Fruit fly (Drosophila melanogaster): ENCODE measurements around the gene Pka-C3.

Pka-C3 gene

dm6 chr3L:15954784-15955427 lies at the start of gene Pka-C3, which contains the start of gene GXIVsPLA2:
Gene Pka-C3, minus strand, starts transcription at chr3L:15954797.
Gene GXIVsPLA2, plus strand, starts transcription at chr3L:15955096.
- peak; percentile 73 for TF ChIP-seq tj (GFP tag; optimal IDR thresholded peaks at IDR 0.05)
- no peak for TF ChIP-seq CG11617 (GFP tag; optimal IDR thresholded peaks at IDR 0.05)

dm6 chr3L:16002116-16002716 lies 47.6 kb upstream of the Pka-C3 start:
- TF ChIP-seq CG5204 (GFP tag; optimal IDR thresholded peaks at IDR 0.05) (no peak), CG7045 (GFP tag; optimal IDR thresholded peaks at IDR 0.05) (no peak), CG1620 (GFP tag; optimal IDR thresholded peaks at IDR 0.05) (no peak), CG14711 (tag; optimal IDR thresholded peaks at IDR 0.05) (no peak), toe (GFP tag; optimal IDR thresholded peaks at IDR 0.05) (no peak), bab1 (GFP tag; optimal IDR thresholded peaks at IDR 0.05) (no peak), Crg-1 (GFP tag; optimal IDR thresholded peaks at IDR 0.05) (no peak), kay (GFP tag; ENCODE audit: borderline replicate concordance) (peak; percentile 94), Clk (GFP tag; optimal IDR thresholded peaks at IDR 0.05) (no peak), Hr96 (GFP tag; optimal IDR thresholded peaks at IDR 0.05) (peak; percentile 20), cnc (optimal IDR thresholded peaks at IDR 0.05) (no peak), ovo (GFP tag; optimal IDR thresholded peaks at IDR 0.05) (peak; percentile 41), CG33017 (tag; optimal IDR thresholded peaks at IDR 0.05) (peak; percentile 79), cic (GFP tag; optimal IDR thresholded peaks at IDR 0.05) (peak; percentile 55), CG12768 (GFP tag; optimal IDR thresholded peaks at IDR 0.05) (peak; percentile 40), CG11617 (GFP tag; optimal IDR thresholded peaks at IDR 0.05) (peak; percentile 60), CG7101 (tag; optimal IDR thresholded peaks at IDR 0.05) (peak; percentile 50)

- TF ChIP-seq ovo (GFP tag; optimal IDR thresholded peaks at IDR 0.05) = peak; percentile 75
- no peak for TF ChIP-seq kay (GFP tag; ENCODE audit: borderline replicate concordance)
- peak; percentile 93 for TF ChIP-seq CG33017 (tag; optimal IDR thresholded peaks at IDR 0.05)
- TF ChIP-seq CG14711 (tag; optimal IDR thresholded peaks at IDR 0.05) = peak; percentile 79
- TF ChIP-seq toe (GFP tag; optimal IDR thresholded peaks at IDR 0.05) = peak; percentile 89
- peak; percentile 45 for TF ChIP-seq bab1 (GFP tag; optimal IDR thresholded peaks at IDR 0.05)
- peak; percentile 57 for TF ChIP-seq Clk (GFP tag; optimal IDR thresholded peaks at IDR 0.05)
- peak; percentile 59 for TF ChIP-seq pad (GFP tag; optimal IDR thresholded peaks at IDR 0.05)
- TF ChIP-seq cic (GFP tag; optimal IDR thresholded peaks at IDR 0.05) = peak; percentile 77
- peak; percentile 47 for TF ChIP-seq CG1620 (GFP tag; optimal IDR thresholded peaks at IDR 0.05)
- TF ChIP-seq CG11617 (GFP tag; optimal IDR thresholded peaks at IDR 0.05) = peak; percentile 80
- TF ChIP-seq CG12768 (GFP tag; optimal IDR thresholded peaks at IDR 0.05) = peak; percentile 91
- TF ChIP-seq Mnt (GFP tag; optimal IDR thresholded peaks at IDR 0.05) = peak; percentile 57
- TF ChIP-seq tj (GFP tag; optimal IDR thresholded peaks at IDR 0.05) = peak; percentile 50
- no peak for TF ChIP-seq cnc (optimal IDR thresholded peaks at IDR 0.05)
- TF ChIP-seq Hr96 (GFP tag; optimal IDR thresholded peaks at IDR 0.05) = peak; percentile 90
- TF ChIP-seq CG7045 (GFP tag; optimal IDR thresholded peaks at IDR 0.05) = peak; percentile 86
- TF ChIP-seq CG5204 (GFP tag; optimal IDR thresholded peaks at IDR 0.05) = peak; percentile 94
- TF ChIP-seq CG7101 (tag; optimal IDR thresholded peaks at IDR 0.05) = peak; percentile 89
- peak; percentile 57 for TF ChIP-seq Crg-1 (GFP tag; optimal IDR thresholded peaks at IDR 0.05)
These were observed 46.6 kb upstream of the Pka-C3 start for dm6 chr3L:16001164-16001679.

- TF ChIP-seq CG7101 (tag; optimal IDR thresholded peaks at IDR 0.05) = no peak
- no peak for TF ChIP-seq CG12768 (GFP tag; optimal IDR thresholded peaks at IDR 0.05)
- TF ChIP-seq CG1620 (GFP tag; optimal IDR thresholded peaks at IDR 0.05) = no peak
- no peak for TF ChIP-seq CG14711 (tag; optimal IDR thresholded peaks at IDR 0.05)
- no peak for TF ChIP-seq cnc (optimal IDR thresholded peaks at IDR 0.05)
- TF ChIP-seq CG7045 (GFP tag; optimal IDR thresholded peaks at IDR 0.05) = no peak
- TF ChIP-seq Hr96 (GFP tag; optimal IDR thresholded peaks at IDR 0.05) = no peak
- no peak for TF ChIP-seq Crg-1 (GFP tag; optimal IDR thresholded peaks at IDR 0.05)
- no peak for TF ChIP-seq tj (GFP tag; optimal IDR thresholded peaks at IDR 0.05)
These were observed 44.9 kb upstream of the Pka-C3 start for dm6 chr3L:15999358-16000005.

- TF ChIP-seq kay (GFP tag; ENCODE audit: borderline replicate concordance) (no peak), cic (GFP tag; optimal IDR thresholded peaks at IDR 0.05) (no peak), ovo (GFP tag; optimal IDR thresholded peaks at IDR 0.05) (no peak), CG7045 (GFP tag; optimal IDR thresholded peaks at IDR 0.05) (no peak), CG14711 (tag; optimal IDR thresholded peaks at IDR 0.05) (no peak), Hr96 (GFP tag; optimal IDR thresholded peaks at IDR 0.05) (no peak)
These were observed 43.6 kb upstream of the Pka-C3 start for dm6 chr3L:15998217-15998616.

- TF ChIP-seq CG7101 (tag; optimal IDR thresholded peaks at IDR 0.05) (no peak), bab1 (GFP tag; optimal IDR thresholded peaks at IDR 0.05) (no peak), CG33017 (tag; optimal IDR thresholded peaks at IDR 0.05) (no peak), tj (GFP tag; optimal IDR thresholded peaks at IDR 0.05) (no peak), CG12768 (GFP tag; optimal IDR thresholded peaks at IDR 0.05) (no peak), CG11617 (GFP tag; optimal IDR thresholded peaks at IDR 0.05) (no peak), pad (GFP tag; optimal IDR thresholded peaks at IDR 0.05) (no peak)
These were observed 41.4 kb upstream of the Pka-C3 start for dm6 chr3L:15996019-15996418.

Data from whole organism, adult.